Fruit fly (Drosophila melanogaster): ENCODE data around the gene CG14933.

The CG14933 gene

dm6 chr2L:11816376-11816775 lies 26.3 kb upstream of the CG14933 start:
- no peak for TF ChIP-seq CG8478 (optimal IDR thresholded peaks at IDR 0.05)
- TF ChIP-seq CTCF (optimal IDR thresholded peaks at IDR 0.05) = peak; percentile 92 to 96

dm6 chr2L:11823470-11824162 lies 19.0 kb upstream of the CG14933 start:
- TF ChIP-seq CG8478 (optimal IDR thresholded peaks at IDR 0.05) = no peak
- TF ChIP-seq CTCF (optimal IDR thresholded peaks at IDR 0.05) = no peak

- TF ChIP-seq CTCF (optimal IDR thresholded peaks at IDR 0.05) = peak; percentile 9 to 34
- no peak for TF ChIP-seq CG8478 (optimal IDR thresholded peaks at IDR 0.05)
Observed at dm6 chr2L:11829277-11829676, 13.4 kb upstream of the CG14933 start, which contains the start of gene esc. Gene esc, minus strand, starts transcription at chr2L:11829405.

- TF ChIP-seq CTCF (optimal IDR thresholded peaks at IDR 0.05) = no peak
- no peak for TF ChIP-seq CG8478 (optimal IDR thresholded peaks at IDR 0.05)
Observed at dm6 chr2L:11833786-11834185, 8.8 kb upstream of the CG14933 start, which contains the start of gene CG45011. Gene CG45011, plus strand, starts transcription at chr2L:11834086.

- TF ChIP-seq CG8478 (optimal IDR thresholded peaks at IDR 0.05) = no peak
- no peak for TF ChIP-seq CTCF (optimal IDR thresholded peaks at IDR 0.05)
Observed at dm6 chr2L:11834308-11834707, 8.3 kb upstream of the CG14933 start, which contains the start of gene CG45012. Gene CG45012, plus strand, starts transcription at chr2L:11834608.

- TF ChIP-seq CG8478 (optimal IDR thresholded peaks at IDR 0.05) (no peak), CTCF (optimal IDR thresholded peaks at IDR 0.05) (no peak)
Observed at dm6 chr2L:11836943-11837342, 5.7 kb upstream of the CG14933 start, which contains the start of gene Sfp33A4. Gene Sfp33A4, plus strand, starts transcription at chr2L:11837243.

- TF ChIP-seq CTCF (optimal IDR thresholded peaks at IDR 0.05) (no peak), CG8478 (optimal IDR thresholded peaks at IDR 0.05) (no peak)
Observed at dm6 chr2L:11837413-11837812, 5.2 kb upstream of the CG14933 start, which contains the start of gene Sfp33A2. Gene Sfp33A2, plus strand, starts transcription at chr2L:11837713.

dm6 chr2L:11839612-11840011 lies 3.0 kb upstream of the CG14933 start, which contains the start of gene Sfp33A3:
Gene Sfp33A3, plus strand, starts transcription at chr2L:11839912.
- no peak for TF ChIP-seq CTCF (optimal IDR thresholded peaks at IDR 0.05)
- no peak for TF ChIP-seq CG8478 (optimal IDR thresholded peaks at IDR 0.05)

dm6 chr2L:11840391-11840790 lies 2.2 kb upstream of the CG14933 start, which contains the start of gene CG31704:
Gene CG31704, plus strand, starts transcription at chr2L:11840691.
- no peak for TF ChIP-seq CTCF (optimal IDR thresholded peaks at IDR 0.05)
- TF ChIP-seq CG8478 (optimal IDR thresholded peaks at IDR 0.05) = no peak

dm6 chr2L:11841538-11841937 lies 1.1 kb upstream of the CG14933 start:
- TF ChIP-seq CG8478 (optimal IDR thresholded peaks at IDR 0.05) = no peak
- TF ChIP-seq CTCF (optimal IDR thresholded peaks at IDR 0.05) = no peak

- no peak for TF ChIP-seq CG8478 (optimal IDR thresholded peaks at IDR 0.05)
- no peak for TF ChIP-seq CTCF (optimal IDR thresholded peaks at IDR 0.05)
Observed at dm6 chr2L:11844278-11844677, 1.6 kb downstream of the CG14933 start.

dm6 chr2L:11845159-11845788 lies 2.6 kb downstream of the CG14933 start:
- TF ChIP-seq CG8478 (optimal IDR thresholded peaks at IDR 0.05) (no peak), CTCF (optimal IDR thresholded peaks at IDR 0.05) (no peak)

- no peak for TF ChIP-seq CG8478 (optimal IDR thresholded peaks at IDR 0.05)
- TF ChIP-seq CTCF (optimal IDR thresholded peaks at IDR 0.05) = no peak
Observed at dm6 chr2L:11846926-11847325, 4.3 kb downstream of the CG14933 start, which contains the start of gene Mal-B1. Gene Mal-B1, plus strand, starts transcription at chr2L:11847226.

- no peak for TF ChIP-seq CTCF (optimal IDR thresholded peaks at IDR 0.05)
- TF ChIP-seq CG8478 (optimal IDR thresholded peaks at IDR 0.05) = no peak
Observed at dm6 chr2L:11849658-11850057, 7.0 kb downstream of the CG14933 start, which contains the start of gene Mal-B2. Gene Mal-B2, plus strand, starts transcription at chr2L:11849958.

dm6 chr2L:11853130-11853529 lies 10.5 kb downstream of the CG14933 start, which contains the start of gene CG42751:
Gene CG42751, plus strand, starts transcription at chr2L:11853430.
- no peak for TF ChIP-seq CG8478 (optimal IDR thresholded peaks at IDR 0.05)
